Worm (Caenorhabditis elegans): Measurements from ENCODE around the gene F59A6.2.

DNA sequence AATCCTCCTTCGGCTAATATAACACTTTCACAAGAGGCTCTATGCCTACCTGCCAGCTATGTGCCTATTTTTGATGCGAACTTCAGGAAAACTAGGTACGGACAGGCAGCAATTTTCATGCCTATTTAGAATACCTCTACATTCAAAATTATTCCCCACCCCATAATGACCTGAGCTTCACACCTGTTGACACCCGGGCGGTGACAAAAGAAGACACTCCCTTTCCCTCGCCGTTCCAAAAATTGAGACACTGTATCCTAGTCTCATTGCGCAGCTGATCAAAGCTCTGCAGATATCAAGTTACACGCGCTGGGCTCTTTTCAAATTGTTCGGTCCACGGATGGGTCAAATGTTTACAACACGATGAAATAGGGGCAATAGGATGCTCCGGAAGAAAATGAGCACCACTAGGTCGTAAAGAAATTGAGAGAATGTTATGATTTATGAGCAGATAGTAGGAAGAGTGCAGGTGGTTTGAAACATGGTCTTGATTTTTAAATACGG is 40.0 kb upstream of the F59A6.2 start:
- TF ChIP-seq ztf-23 (GFP tag; IDR thresholded peaks at IDR 0.05) (no peak), ztf-29 (GFP tag; IDR thresholded peaks at IDR 0.05) (no peak), T22C8.4 (GFP tag; IDR thresholded peaks at IDR 0.05) (no peak), med-1 (GFP tag; optimal IDR thresholded peaks at IDR 0.05; ENCODE audit: insufficient read depth) (no peak)
